Worm (Caenorhabditis elegans): ENCODE data around the gene mog-3.

mog-3 gene

DNA sequence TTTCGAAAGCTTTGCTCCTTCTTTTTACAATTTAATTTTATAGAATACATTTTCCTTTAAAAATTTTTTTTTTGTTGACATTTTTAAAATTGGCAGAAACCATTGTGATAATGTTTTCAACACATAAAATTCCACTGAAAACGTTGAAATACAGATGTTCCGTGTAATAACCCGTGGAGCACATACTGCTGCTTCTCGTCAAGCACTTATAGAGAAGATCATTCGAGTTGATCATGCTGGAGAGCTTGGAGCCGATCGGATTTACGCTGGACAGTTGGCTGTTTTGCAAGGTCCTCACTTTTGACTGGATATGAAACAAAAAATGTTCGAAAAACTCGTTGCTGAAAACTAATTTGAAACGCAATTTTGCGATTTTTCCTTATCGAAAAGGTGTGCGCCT, 30.7 kb upstream of the mog-3 start, which contains the start of gene clk-1 (continued):
- TF ChIP-seq snpc-1.1 (tag; optimal IDR thresholded peaks at IDR 0.05; ENCODE audit: insufficient read depth) (no peak), ccch-3 (GFP tag; optimal IDR thresholded peaks at IDR 0.05) (no peak), lin-35 (GFP tag; optimal IDR thresholded peaks at IDR 0.05) (no peak), hsf-1 (GFP tag; IDR thresholded peaks at IDR 0.05) (0 out of 2 replicates have a peak, but pooled peaks have one; percentile 55), nfyb-1 (GFP tag; IDR thresholded peaks at IDR 0.05) (0 out of 2 replicates have a peak, but pooled peaks have one; percentile 8), attf-6 (GFP tag; IDR thresholded peaks at IDR 0.05) (no peak), ekl-4 (GFP tag; IDR thresholded peaks at IDR 0.05) (0 out of 2 replicates have a peak, but pooled peaks have one; percentile 33), dpff-1 (tag; optimal IDR thresholded peaks at IDR 0.05) (peak; percentile 4), nhr-120 (GFP tag; IDR thresholded peaks at IDR 0.05) (no peak)

DNA sequence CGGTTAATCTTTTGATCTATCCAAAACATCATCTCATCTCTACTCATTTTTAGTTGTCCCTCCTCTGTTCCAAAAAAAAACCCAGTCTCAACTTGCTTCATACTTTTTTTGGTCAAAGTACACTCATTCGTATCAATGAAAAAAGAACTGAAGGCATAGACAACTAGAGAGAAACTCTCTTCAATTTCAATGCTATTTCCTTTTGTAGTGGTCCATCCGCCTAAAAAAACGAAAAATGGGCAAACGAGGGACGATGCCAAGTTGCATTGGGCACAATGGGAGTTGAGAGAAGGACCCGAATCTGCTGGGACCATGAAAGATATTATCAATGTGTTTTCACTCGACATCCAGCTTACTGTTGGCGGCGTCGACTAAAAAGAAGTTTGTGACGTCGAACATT, 28.2 kb upstream of the mog-3 start:
- TF ChIP-seq hmg-1.2 (GFP tag; IDR thresholded peaks at IDR 0.05) (peak; percentile 90), ztf-25 (GFP tag; IDR thresholded peaks at IDR 0.05) (no peak)

DNA sequence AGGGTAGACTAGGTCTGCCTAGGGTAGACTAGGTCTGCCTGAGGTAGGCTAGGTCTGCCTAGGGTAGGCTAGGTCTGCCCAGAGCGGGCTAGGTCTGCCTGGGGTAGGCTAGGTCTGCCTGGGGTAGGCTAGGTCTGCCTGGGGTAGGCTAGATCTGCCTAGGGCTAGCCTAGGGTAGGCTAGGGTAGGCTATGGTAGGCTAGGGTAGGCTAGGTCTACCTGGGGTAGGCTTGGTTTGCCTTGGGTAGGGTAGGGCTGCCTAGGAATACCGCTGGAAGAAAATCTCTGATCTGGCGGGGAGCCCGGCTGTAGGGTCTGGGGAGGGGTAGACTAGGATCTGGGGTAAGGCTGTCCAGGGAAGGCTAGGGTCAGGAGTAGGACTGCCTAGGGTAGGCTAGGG, 22.9 kb upstream of the mog-3 start:
- TF ChIP-seq dox-1 (GFP tag; IDR thresholded peaks at IDR 0.05) (0 out of 2 replicates have a peak, but pooled peaks have one; percentile 8), zfh-2 (GFP tag; conservative IDR thresholded peaks at IDR 0.05) (peak; percentile 58; the same call in 1 of the 2 replicates), F39B2.1 (GFP tag; IDR thresholded peaks at IDR 0.05) (no peak), F37B4.10 (GFP tag; IDR thresholded peaks at IDR 0.05) (0 out of 2 replicates have a peak, but pooled peaks have one; percentile 81), ekl-4 (GFP tag; IDR thresholded peaks at IDR 0.05) (no peak)

DNA sequence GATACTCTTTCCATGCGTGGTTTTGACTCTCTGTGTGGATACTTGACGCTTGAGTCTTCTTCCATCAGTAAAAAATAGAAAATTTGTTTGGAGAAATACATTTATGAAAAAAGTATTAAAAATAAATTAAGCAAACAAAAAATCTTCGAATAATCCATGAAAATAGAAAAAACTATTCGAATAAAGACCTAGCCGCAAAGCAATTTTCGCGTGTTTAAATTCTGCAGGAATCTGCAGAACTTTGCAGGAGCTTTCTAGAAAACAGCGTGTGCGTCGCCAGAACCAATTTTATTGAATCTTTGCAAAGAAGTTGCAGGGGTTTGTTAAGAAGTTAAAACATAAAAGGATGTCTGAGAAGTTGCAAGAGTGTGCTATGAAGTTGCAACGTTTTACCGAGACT, 22.2 kb upstream of the mog-3 start, which contains the start of gene ZC395.11:
ZC395.11 (minus strand) TSS at position 101 of the 400 bp plus-strand sequence.
- TF ChIP-seq nhr-27 (tag; optimal IDR thresholded peaks at IDR 0.05) (no peak), zfh-2 (GFP tag; conservative IDR thresholded peaks at IDR 0.05) (no peak), bed-2 (GFP tag; IDR thresholded peaks at IDR 0.05) (no peak), B0035.1 (tag; optimal IDR thresholded peaks at IDR 0.05) (no peak), lsy-27 (tag; optimal IDR thresholded peaks at IDR 0.05; ENCODE audit: borderline replicate concordance, insufficient read depth) (no peak)

DNA sequence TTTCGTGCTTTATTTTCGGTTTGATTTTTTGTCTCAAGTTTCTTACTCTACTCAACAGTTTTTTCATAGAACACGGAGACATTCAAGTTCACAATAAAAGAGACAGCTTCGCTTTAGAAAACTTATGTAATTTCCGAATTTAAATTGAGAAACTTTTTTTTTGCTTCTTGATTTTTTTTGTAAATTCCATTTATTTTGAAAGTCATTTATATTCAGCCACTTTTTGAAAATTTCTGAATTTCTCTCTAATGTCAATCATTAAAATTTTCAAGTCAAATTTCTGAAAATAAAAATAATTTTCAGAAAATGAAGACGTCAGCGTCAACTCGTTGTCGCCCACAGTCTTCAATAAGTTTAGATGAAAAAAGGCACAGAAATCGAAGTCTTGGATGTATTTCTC, 20.5 kb upstream of the mog-3 start, which contains the start of gene T15B12.1:
T15B12.1 (plus strand) TSS at position 301 of the 400 bp plus-strand sequence.
- TF ChIP-seq Y53F4B.3 (GFP tag; IDR thresholded peaks at IDR 0.05): no peak
- no peak for TF ChIP-seq gei-17 (GFP tag; optimal IDR thresholded peaks at IDR 0.05)
- TF ChIP-seq Y56A3A.18 (GFP tag; IDR thresholded peaks at IDR 0.05): no peak
- TF ChIP-seq ztf-26 (tag; optimal IDR thresholded peaks at IDR 0.05): no peak
- TF ChIP-seq ztf-18 (tag; optimal IDR thresholded peaks at IDR 0.05): no peak
- TF ChIP-seq nhr-179 (tag; optimal IDR thresholded peaks at IDR 0.05): no peak
- TF ChIP-seq atf-7 (tag; optimal IDR thresholded peaks at IDR 0.05): no peak
- no peak for TF ChIP-seq ceh-58 (GFP tag; IDR thresholded peaks at IDR 0.05)
- TF ChIP-seq hlh-12 (tag; optimal IDR thresholded peaks at IDR 0.05): no peak
- TF ChIP-seq bed-2 (GFP tag; IDR thresholded peaks at IDR 0.05): no peak
- TF ChIP-seq F55B11.4 (tag; optimal IDR thresholded peaks at IDR 0.05; ENCODE audit: borderline replicate concordance, insufficient read depth): no peak
- TF ChIP-seq ztf-28 (GFP tag; IDR thresholded peaks at IDR 0.05): no peak
- no peak for TF ChIP-seq ets-4 (GFP tag; optimal IDR thresholded peaks at IDR 0.05)
- no peak for TF ChIP-seq mxl-1 (tag; optimal IDR thresholded peaks at IDR 0.05)
- no peak for TF ChIP-seq nhr-27 (tag; optimal IDR thresholded peaks at IDR 0.05)
- no peak for TF ChIP-seq die-1 (tag; optimal IDR thresholded peaks at IDR 0.05)
- no peak for TF ChIP-seq dox-1 (GFP tag; IDR thresholded peaks at IDR 0.05)
- TF ChIP-seq mel-28 (tag; optimal IDR thresholded peaks at IDR 0.05; ENCODE audit: borderline replicate concordance): no peak

Data from whole organism, young adult.